Worm (Caenorhabditis elegans) whole organism, dauer: Measurements from ENCODE around the gene nyn-1.
"Not testable (repeated sequence)": the region's sequence is repeated elsewhere in the genome, so short reads cannot be mapped to it uniquely, and the experiment has no call there.

ENCODE experiments used
- unc-62 ChIP-seq: sonication (generic microtip); optimal IDR thresholded peaks from 2 replicates; lab custom pipeline; 2017; ENCODE audit warnings: missing biosample characterization, missing genetic modification reagents, missing genetic modification characterization

Gene nyn-1

ce11 chrIV:13662570-13662969 is 24.2 kb downstream of the nyn-1 start, which contains the start of gene Y45F10C.2:
Y45F10C.2 (minus strand) TSS chrIV:13662670.
- not testable (repeated sequence) for TF ChIP-seq unc-62

DNA sequence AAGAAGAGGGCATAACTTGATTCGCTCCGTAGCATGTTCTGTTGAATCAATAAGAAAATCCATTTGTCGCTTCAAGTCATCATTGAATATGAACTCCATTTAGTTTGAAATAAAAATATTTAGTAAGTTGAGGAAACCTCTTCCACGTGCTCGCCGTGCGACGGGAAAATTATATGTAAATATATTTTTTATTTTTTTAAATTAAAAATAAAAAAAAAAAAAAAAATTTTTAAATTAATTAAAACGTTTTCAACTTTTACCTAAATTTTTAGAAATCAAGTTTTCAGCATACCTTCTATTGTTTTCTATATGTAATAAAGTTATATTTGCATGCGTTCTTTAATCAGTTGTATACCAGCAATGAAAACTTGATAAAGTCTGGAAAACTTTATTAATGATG is 27.4 kb downstream of the nyn-1 start, which contains the start of gene Y45F10C.1:
Gene Y45F10C.1 (minus strand): TSS at position 101 of the 400 bp plus-strand sequence.
- not testable (repeated sequence) for TF ChIP-seq unc-62

ce11 chrIV:13652023-13652422 is 34.8 kb downstream of the nyn-1 start, which contains the start of gene Y45F10C.6:
Y45F10C.6 (plus strand) TSS chrIV:13652323.
- TF ChIP-seq unc-62: not testable (repeated sequence)

ce11 chrIV:13651411-13651810 is 35.4 kb downstream of the nyn-1 start, which contains the start of gene C08F11.12:
C08F11.12 (minus strand) TSS chrIV:13651511.
- not testable (repeated sequence) for TF ChIP-seq unc-62

DNA sequence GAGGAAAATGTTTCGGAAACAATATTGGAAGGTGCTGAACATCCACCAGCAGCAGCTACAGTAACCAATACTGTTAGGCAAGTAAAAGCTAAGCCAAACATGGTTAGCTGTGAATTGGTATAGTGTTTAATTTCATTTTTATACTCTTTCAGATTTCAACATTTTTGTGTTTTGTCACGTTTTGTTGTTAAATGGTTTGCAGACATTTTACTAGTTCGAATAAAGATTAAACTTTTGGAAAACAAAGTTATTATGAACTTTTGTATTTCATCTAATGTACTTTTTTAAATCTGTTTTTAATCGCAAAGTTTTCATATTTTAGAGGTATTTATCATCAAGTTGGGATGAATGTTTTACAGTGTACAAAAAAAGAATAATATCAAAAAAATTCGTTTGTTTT is 36.6 kb downstream of the nyn-1 start, which contains the start of gene C08F11.17:
Gene C08F11.17 (minus strand): TSS at position 101 of the 400 bp plus-strand sequence.
- TF ChIP-seq unc-62: no peak

ce11 chrIV:13649126-13649525 is 37.7 kb downstream of the nyn-1 start, which contains the start of gene C08F11.10:
C08F11.10 (minus strand) TSS chrIV:13649226.
- TF ChIP-seq unc-62: no peak

DNA sequence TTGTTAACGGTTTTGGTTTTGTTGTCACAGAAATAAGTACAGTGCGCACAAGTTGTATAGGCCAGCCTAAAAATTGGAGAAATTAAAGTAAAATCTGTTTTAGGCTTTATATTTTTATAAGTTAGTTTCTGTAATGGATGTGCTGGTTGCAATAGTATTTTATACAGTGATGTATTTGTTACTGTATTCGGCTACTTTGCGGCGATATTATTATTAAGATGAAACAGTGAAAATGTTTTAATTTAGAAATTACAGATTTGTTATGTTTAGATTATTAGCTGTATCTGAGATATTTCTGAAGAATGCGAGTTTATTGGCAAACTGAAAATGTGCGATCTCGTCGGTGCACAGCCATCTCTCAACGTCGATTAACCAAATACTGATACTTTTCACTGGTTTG is 39.3 kb downstream of the nyn-1 start, which contains the start of gene ule-4:
Gene ule-4 (minus strand): TSS at position 101 of the 400 bp plus-strand sequence.
- TF ChIP-seq unc-62: no peak

- TF ChIP-seq unc-62: no peak
Observed at ce11 chrIV:13645823-13646222, 41.0 kb downstream of the nyn-1 start, which contains the start of gene srz-29. srz-29 (minus strand) TSS chrIV:13645923.

ce11 chrIV:13639027-13639426 is 47.8 kb downstream of the nyn-1 start, which contains the start of gene ugt-22:
ugt-22 (plus strand) TSS chrIV:13639260.
- TF ChIP-seq unc-62: no peak

ce11 chrIV:13636975-13637374 is 49.8 kb downstream of the nyn-1 start, which contains the start of gene C08F11.7:
C08F11.7 (plus strand) TSS chrIV:13637275.
- TF ChIP-seq unc-62: no peak
